Worm (Caenorhabditis elegans) whole organism, L4/young adult: ENCODE measurements around the gene C16C8.22.

Experiments
- W03F9.2 ChIP-seq: fragments of 150-350 bp; optimal IDR thresholded peaks from 2 replicates; lab custom pipeline; 2014; ENCODE audit warnings: missing biosample characterization, missing genetic modification characterization
- dao-5 ChIP-seq: sonication (generic microtip); optimal IDR thresholded peaks from 2 replicates; lab custom pipeline; 2016; ENCODE audit warnings: missing genotype, missing genetic modification characterization, moderate library complexity, missing compliant biosample characterization
- him-1 ChIP-seq: sonication (generic microtip); optimal IDR thresholded peaks from 2 replicates; lab custom pipeline; 2016; ENCODE audit warnings: missing genotype, missing genetic modification reagents, missing genetic modification characterization, missing compliant biosample characterization

- TF ChIP-seq dao-5 (tag; lab: Kevin White, UChicago) = no peak
- TF ChIP-seq him-1 = no peak
- TF ChIP-seq W03F9.2 (tag; lab: Kevin White, UChicago) = no peak
These were observed 2.3 kb upstream of the C16C8.22 start, which contains the start of the genes C16C8.5 and C16C8.16 for ce11 chrII:3445285-3445806.
